Fruit fly (Drosophila melanogaster): ENCODE data around the gene CG31642.

CG31642 gene

DNA sequence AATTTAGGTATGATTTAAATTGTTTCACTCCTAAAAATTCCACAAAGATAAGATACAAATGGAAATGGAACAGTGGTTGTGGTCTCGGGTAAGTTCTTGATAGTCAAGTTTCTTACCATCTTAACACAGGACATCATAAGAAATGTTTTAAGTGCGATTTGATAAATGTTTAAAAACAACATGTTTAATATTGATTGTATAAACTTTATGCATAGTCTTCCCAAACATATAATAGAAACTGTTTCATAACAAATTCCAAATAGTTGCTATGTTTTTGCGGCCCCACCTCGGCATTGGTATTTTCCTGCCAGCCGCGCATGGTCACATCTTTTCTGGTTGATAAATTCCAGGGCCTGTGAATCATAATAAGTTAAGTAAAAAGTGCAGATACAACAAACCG lies 6.5 kb downstream of the CG31642 start, which contains the start of gene Arpc4 (continued):
- TF ChIP-seq hkb (optimal IDR thresholded peaks at IDR 0.05) (no peak), hkb (GFP tag; IDR thresholded peaks at IDR 0.05) (no peak), CG12391 (tag; optimal IDR thresholded peaks at IDR 0.05) (peak; percentile 75), peb (GFP tag; IDR thresholded peaks at IDR 0.05) (no peak), HHEX (GFP tag; optimal IDR thresholded peaks at IDR 0.05) (no peak), HLH4C (GFP tag; IDR thresholded peaks at IDR 0.05; ENCODE audit: partially characterized antibody) (no peak), CG14965 (GFP tag; optimal IDR thresholded peaks at IDR 0.05; ENCODE audit: borderline replicate concordance) (no peak), grn (GFP tag; optimal IDR thresholded peaks at IDR 0.05) (no peak), CG7271 (tag; optimal IDR thresholded peaks at IDR 0.05) (peak; percentile 23), croc (GFP tag; conservative IDR thresholded peaks at IDR 0.05) (peak; percentile 29; the same call in 1 of the 3 replicates), CG16863 (GFP tag; optimal IDR thresholded peaks at IDR 0.05) (peak; percentile 15), MTF-1 (GFP tag; optimal IDR thresholded peaks at IDR 0.05; ENCODE audit: borderline replicate concordance) (no peak), Mes4 (GFP tag; optimal IDR thresholded peaks at IDR 0.05) (no peak), eyg (GFP tag; optimal IDR thresholded peaks at IDR 0.05) (no peak), CG12769 (tag; optimal IDR thresholded peaks at IDR 0.05) (no peak), Nf-YA (GFP tag; IDR thresholded peaks at IDR 0.05) (no peak), Mad (GFP tag; optimal IDR thresholded peaks at IDR 0.05) (no peak), lilli (GFP tag; optimal IDR thresholded peaks at IDR 0.05) (peak; percentile 64), H2.0 (GFP tag; IDR thresholded peaks at IDR 0.05) (peak; percentile 64), CG4404 (GFP tag; IDR thresholded peaks at IDR 0.05) (no peak), CG4730 (GFP tag; IDR thresholded peaks at IDR 0.05) (peak; percentile 49), HmgZ (tag; optimal IDR thresholded peaks at IDR 0.05) (peak; percentile 52), jing (GFP tag; optimal IDR thresholded peaks at IDR 0.05) (no peak), CG32532 (GFP tag; IDR thresholded peaks at IDR 0.05) (peak; percentile 68), pzg (GFP tag; optimal IDR thresholded peaks at IDR 0.05) (peak; percentile 66), dm (GFP tag; optimal IDR thresholded peaks at IDR 0.05) (peak; percentile 33), sr (GFP tag; IDR thresholded peaks at IDR 0.05) (no peak), CG10565 (GFP tag; optimal IDR thresholded peaks at IDR 0.05) (no peak), Dfd (GFP tag; optimal IDR thresholded peaks at IDR 0.05) (no peak), CG34376 (GFP tag; optimal IDR thresholded peaks at IDR 0.05) (no peak)

DNA sequence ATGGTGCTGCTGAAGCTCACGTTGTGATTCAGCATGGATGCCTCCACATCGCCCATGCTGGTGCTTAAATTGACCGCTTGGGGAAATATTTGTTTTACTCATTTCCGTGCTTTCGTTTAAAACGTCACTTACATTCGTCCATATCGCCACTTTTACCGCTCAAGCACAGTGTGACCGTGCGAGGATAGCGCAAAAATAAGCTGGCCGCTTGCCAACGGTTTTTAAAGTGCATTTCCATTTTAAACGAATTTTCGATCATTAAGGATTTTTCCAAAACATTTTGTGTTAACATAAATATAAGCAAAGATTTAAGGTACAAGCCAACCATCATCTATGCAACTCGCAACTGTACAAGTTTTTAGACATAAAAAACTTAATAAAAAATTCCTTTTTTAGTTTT lies 9.2 kb downstream of the CG31642 start, which contains the start of gene WDR79:
WDR79 (minus strand) TSS at position 298 of the 400 bp plus-strand sequence.
- TF ChIP-seq Kr (GFP tag; optimal IDR thresholded peaks at IDR 0.05) (no peak), Dll (GFP tag; IDR thresholded peaks at IDR 0.05; ENCODE audit: partially characterized antibody) (0 out of 4 replicates have a peak, but pooled peaks have one; percentile 11), CG43689 (GFP tag; IDR thresholded peaks at IDR 0.05) (no peak), zen (tag; optimal IDR thresholded peaks at IDR 0.05) (peak; percentile 25), CG1603 (tag; optimal IDR thresholded peaks at IDR 0.05) (peak; percentile 61), ranshi (GFP tag; IDR thresholded peaks at IDR 0.05) (no peak), CG3163 (GFP tag; optimal IDR thresholded peaks at IDR 0.05) (no peak), CG14710 (tag; optimal IDR thresholded peaks at IDR 0.05) (peak; percentile 16), sima (GFP tag; optimal IDR thresholded peaks at IDR 0.05) (no peak), schlank (tag; optimal IDR thresholded peaks at IDR 0.05) (no peak), CG15514 (GFP tag; optimal IDR thresholded peaks at IDR 0.05) (peak; percentile 52), ac (GFP tag; optimal IDR thresholded peaks at IDR 0.05) (no peak), CG11093 (GFP tag; IDR thresholded peaks at IDR 0.05) (no peak), CG12155 (GFP tag; optimal IDR thresholded peaks at IDR 0.05) (no peak), CG3407 (GFP tag; optimal IDR thresholded peaks at IDR 0.05) (no peak), trem (tag; optimal IDR thresholded peaks at IDR 0.05) (peak; percentile 74), Dbx (GFP tag; IDR thresholded peaks at IDR 0.05) (no peak), CG3838 (GFP tag; optimal IDR thresholded peaks at IDR 0.05) (no peak), Trl (optimal IDR thresholded peaks at IDR 0.05) (no peak), Trl (GFP tag; optimal IDR thresholded peaks at IDR 0.05) (no peak), CG8944 (GFP tag; optimal IDR thresholded peaks at IDR 0.05) (no peak), z (GFP tag; IDR thresholded peaks at IDR 0.05) (no peak), CG10267 (tag; optimal IDR thresholded peaks at IDR 0.05) (no peak), CG2116 (GFP tag; optimal IDR thresholded peaks at IDR 0.05) (no peak)

Measured in whole organism, embryonic.